Fruit fly (Drosophila melanogaster) whole organism, embryonic: Measurements from ENCODE around the gene CG14309.

ENCODE experiments used
- Abd-B ChIP-seq: fragments of 200-800 bp; sonication (Bioruptor generic); optimal IDR thresholded peaks from 2 replicates; lab custom pipeline; 2018; ENCODE audit warnings: missing biosample characterization, mild to moderate bottlenecking, missing genetic modification characterization, moderate library complexity
- Ada2b ChIP-seq: fragments of 200-800 bp; sonication (Bioruptor generic); IDR thresholded peaks from 2 replicates; pipeline ENCODE4 v1.3.6; 2022; ENCODE audit warnings: missing biosample characterization, missing genetic modification characterization
- BtbVII ChIP-seq: fragments of 200-800 bp; sonication (Bioruptor generic); optimal IDR thresholded peaks from 3 replicates; lab custom pipeline; 2017; ENCODE audit warnings: missing biosample characterization, mild to moderate bottlenecking, missing genetic modification characterization
- CG1024 ChIP-seq: fragments of 200-800 bp; sonication (Bioruptor generic); IDR thresholded peaks from 2 replicates; pipeline ENCODE4 v1.3.6; 2022; ENCODE audit warnings: missing biosample characterization, missing genetic modification characterization
- CG12744 ChIP-seq: fragments of 200-800 bp; sonication (Bioruptor generic); optimal IDR thresholded peaks from 2 replicates; lab custom pipeline; 2016; ENCODE audit warnings: missing biosample characterization, missing genetic modification characterization
- CG12769 ChIP-seq: fragments of 200-800 bp; sonication (Bioruptor generic); optimal IDR thresholded peaks from 2 replicates; lab custom pipeline; 2019; ENCODE audit warnings: missing biosample characterization, mild to moderate bottlenecking, missing genetic modification characterization, moderate library complexity
- CG13123 ChIP-seq: fragments of 200-800 bp; sonication (Bioruptor generic); optimal IDR thresholded peaks from 2 replicates; lab custom pipeline; 2016; ENCODE audit warnings: missing biosample characterization, missing genetic modification characterization
- CG13775 ChIP-seq: fragments of 200-800 bp; sonication (Bioruptor generic); optimal IDR thresholded peaks from 3 replicates; lab custom pipeline; 2017; ENCODE audit warnings: missing biosample characterization, mild to moderate bottlenecking, missing genetic modification characterization
- CG14860 ChIP-seq: fragments of 200-800 bp; sonication (Bioruptor generic); IDR thresholded peaks from 3 replicates; pipeline ENCODE4 v1.3.6; 2022; ENCODE audit warnings: missing biosample characterization, missing genetic modification characterization; ENCODE audit not compliant: partially characterized antibody
- CG15514 ChIP-seq: fragments of 200-800 bp; sonication (Bioruptor generic); optimal IDR thresholded peaks from 3 replicates; lab custom pipeline; 2017; ENCODE audit warnings: missing biosample characterization, missing genetic modification characterization, mild to moderate bottlenecking, moderate library complexity, missing genetic modification reagents
- CG17361 ChIP-seq: fragments of 200-800 bp; sonication (Bioruptor generic); IDR thresholded peaks from 3 replicates; pipeline ENCODE4 v1.3.6; 2022; ENCODE audit warnings: missing biosample characterization, missing genetic modification characterization
- CG18262 ChIP-seq: fragments of 200-800 bp; optimal IDR thresholded peaks from 3 replicates; lab custom pipeline; 2019; ENCODE audit warnings: missing biosample characterization, mild to moderate bottlenecking, missing genetic modification characterization, moderate library complexity
- CG2129 ChIP-seq: fragments of 200-800 bp; sonication (Bioruptor generic); IDR thresholded peaks from 2 replicates; pipeline ENCODE4 v1.3.6; 2022; ENCODE audit warnings: missing biosample characterization, missing genetic modification characterization; ENCODE audit not compliant: partially characterized antibody
- CG32532 ChIP-seq: fragments of 200-800 bp; sonication (Bioruptor generic); IDR thresholded peaks from 2 replicates; pipeline ENCODE4 v1.3.6; 2022; ENCODE audit warnings: missing biosample characterization, missing genetic modification characterization
- CG34224 ChIP-seq: fragments of 200-800 bp; sonication (Bioruptor generic); IDR thresholded peaks from 3 replicates; pipeline ENCODE4 v1.3.6; 2022; ENCODE audit warnings: missing biosample characterization, missing genetic modification characterization; ENCODE audit not compliant: partially characterized antibody
- CG3847 ChIP-seq: fragments of 200-800 bp; sonication (Bioruptor generic); IDR thresholded peaks from 2 replicates; pipeline ENCODE4 v1.3.6; 2022; ENCODE audit warnings: missing biosample characterization, missing genetic modification characterization
- CG43689 ChIP-seq: fragments of 200-800 bp; sonication (Bioruptor generic); IDR thresholded peaks from 2 replicates; pipeline ENCODE4 v1.3.6; 2022; ENCODE audit warnings: missing biosample characterization, missing genetic modification characterization
- CG4617 ChIP-seq: fragments of 200-800 bp; sonication (Bioruptor generic); optimal IDR thresholded peaks from 3 replicates; lab custom pipeline; 2016; ENCODE audit warnings: missing biosample characterization, missing genetic modification characterization, borderline replicate concordance
- CG6272 ChIP-seq: fragments of 200-800 bp; sonication (Bioruptor generic); IDR thresholded peaks from 2 replicates; pipeline ENCODE4 v1.3.6; 2022; ENCODE audit warnings: missing biosample characterization, missing genetic modification characterization
- CG6683 ChIP-seq: fragments of 200-800 bp; sonication (Bioruptor generic); optimal IDR thresholded peaks from 2 replicates; lab custom pipeline; 2017; ENCODE audit warnings: missing biosample characterization, mild to moderate bottlenecking, missing genetic modification characterization, missing genetic modification reagents
- CG6791 ChIP-seq: fragments of 200-800 bp; sonication (Bioruptor generic); IDR thresholded peaks from 3 replicates; pipeline ENCODE4 v1.3.6; 2022; ENCODE audit warnings: missing biosample characterization, missing genetic modification characterization; ENCODE audit not compliant: partially characterized antibody
- CG7372 ChIP-seq: fragments of 200-800 bp; sonication (Bioruptor generic); IDR thresholded peaks from 2 replicates; pipeline ENCODE4 v1.3.6; 2022; ENCODE audit warnings: missing biosample characterization, missing genetic modification characterization
- CG8765 ChIP-seq: fragments of 200-800 bp; sonication (Bioruptor generic); IDR thresholded peaks from 2 replicates; pipeline ENCODE4 v1.3.6; 2022; ENCODE audit warnings: missing biosample characterization, missing genetic modification characterization
- CG8924 ChIP-seq: fragments of 200-800 bp; optimal IDR thresholded peaks from 3 replicates; lab custom pipeline; 2019; ENCODE audit warnings: missing biosample characterization, mild to moderate bottlenecking, missing genetic modification characterization, moderate library complexity
- CG9817 ChIP-seq: fragments of 200-800 bp; sonication (Bioruptor generic); optimal IDR thresholded peaks from 2 replicates; lab custom pipeline; 2018; ENCODE audit warnings: missing biosample characterization, mild to moderate bottlenecking, missing genetic modification characterization, moderate library complexity
- E2f1 ChIP-seq: fragments of 200-800 bp; sonication (Bioruptor generic); IDR thresholded peaks from 2 replicates; pipeline ENCODE4 v1.3.6; 2022; ENCODE audit warnings: missing biosample characterization, missing genetic modification characterization
- Fer1 ChIP-seq: fragments of 200-800 bp; sonication (Bioruptor generic); optimal IDR thresholded peaks from 2 replicates; lab custom pipeline; 2017; ENCODE audit warnings: missing biosample characterization, mild to moderate bottlenecking, missing genetic modification characterization
- Fer3 ChIP-seq: fragments of 200-800 bp; sonication (Bioruptor generic); optimal IDR thresholded peaks from 2 replicates; lab custom pipeline; 2018; ENCODE audit warnings: missing biosample characterization, mild to moderate bottlenecking, missing genetic modification characterization, moderate library complexity
- Hr51 ChIP-seq, 2 experiments: fragments of 200-800 bp; sonication (Bioruptor generic); optimal IDR thresholded peaks; 2 replicates in 1 of 2; 3 replicates in 1 of 2; lab custom pipeline; 2016 to 2018; ENCODE audit warnings: missing biosample characterization in 2 of 2, missing genetic modification characterization in 2 of 2, mild to moderate bottlenecking in 1 of 2, moderate library complexity in 1 of 2
- Hsf ChIP-seq: fragments of 200-800 bp; sonication (Bioruptor generic); optimal IDR thresholded peaks from 3 replicates; lab custom pipeline; 2016; ENCODE audit warnings: missing biosample characterization, missing genetic modification characterization
- Lpt ChIP-seq: fragments of >200 bp; optimal IDR thresholded peaks from 2 replicates; lab custom pipeline; 2018; ENCODE audit warnings: missing biosample characterization, missing genetic modification characterization
- Opbp ChIP-seq: fragments of 200-800 bp; sonication (Bioruptor generic); IDR thresholded peaks from 3 replicates; pipeline ENCODE4 v1.3.6; 2022; ENCODE audit warnings: missing biosample characterization, missing genetic modification characterization; ENCODE audit not compliant: partially characterized antibody
- Ravus ChIP-seq: fragments of 200-800 bp; sonication (Bioruptor generic); IDR thresholded peaks from 2 replicates; pipeline ENCODE4 v1.3.6; 2022; ENCODE audit warnings: missing biosample characterization, missing genetic modification characterization
- Sox100B ChIP-seq: fragments of 200-800 bp; sonication (Bioruptor generic); optimal IDR thresholded peaks from 3 replicates; lab custom pipeline; 2018; ENCODE audit warnings: missing biosample characterization, mild to moderate bottlenecking, missing genetic modification characterization
- Stat92E ChIP-seq, 3 experiments: fragments of >200 bp in 2 of 3; fragments of 200-800 bp in 1 of 3; sonication (Bioruptor generic) in 1 of 3; optimal IDR thresholded peaks; 2 replicates each; lab custom pipeline; 2017 to 2019; ENCODE audit warnings: missing biosample characterization in 3 of 3, missing genetic modification characterization in 3 of 3, mild to moderate bottlenecking in 1 of 3, moderate library complexity in 1 of 3
- YL-1 ChIP-seq: fragments of 200-800 bp; sonication (Bioruptor generic); optimal IDR thresholded peaks from 3 replicates; lab custom pipeline; 2017; ENCODE audit warnings: missing biosample characterization, mild to moderate bottlenecking, missing genetic modification characterization
- chif ChIP-seq, 2 experiments: fragments of 200-800 bp; sonication (Bioruptor generic); optimal IDR thresholded peaks; 3 replicates each; lab custom pipeline; 2016; ENCODE audit warnings: missing biosample characterization in 2 of 2, missing genetic modification characterization in 2 of 2
- da ChIP-seq: fragments of 200-800 bp; sonication (Bioruptor generic); optimal IDR thresholded peaks from 2 replicates; lab custom pipeline; 2016; ENCODE audit warnings: missing biosample characterization, missing genetic modification characterization
- dmrt11E ChIP-seq: fragments of 200-800 bp; sonication (Bioruptor generic); optimal IDR thresholded peaks from 3 replicates; lab custom pipeline; 2018; ENCODE audit warnings: missing biosample characterization, mild to moderate bottlenecking, missing genetic modification characterization, moderate library complexity
- fru ChIP-seq: fragments of >200 bp; optimal IDR thresholded peaks from 2 replicates; lab custom pipeline; 2017
- ftz-f1 ChIP-seq: fragments of 200-800 bp; sonication (Bioruptor generic); optimal IDR thresholded peaks from 2 replicates; lab custom pipeline; 2016; ENCODE audit warnings: missing biosample characterization, missing genetic modification characterization
- knrl ChIP-seq: fragments of 200-800 bp; sonication (Bioruptor generic); IDR thresholded peaks from 3 replicates; pipeline ENCODE4 v1.3.6; 2022; ENCODE audit warnings: missing biosample characterization, missing genetic modification characterization; ENCODE audit not compliant: partially characterized antibody
- lola ChIP-seq, 3 experiments: fragments of >200 bp in 2 of 3; fragments of 200-800 bp in 1 of 3; sonication (Bioruptor generic) in 1 of 3; optimal IDR thresholded peaks; 2 replicates each; lab custom pipeline; 2017 to 2019; ENCODE audit warnings: missing biosample characterization in 3 of 3, missing genetic modification characterization in 3 of 3, mild to moderate bottlenecking in 1 of 3, moderate library complexity in 1 of 3
- ranshi ChIP-seq: fragments of 200-800 bp; sonication (Bioruptor generic); IDR thresholded peaks from 2 replicates; pipeline ENCODE4 v1.3.6; 2022; ENCODE audit warnings: missing biosample characterization, missing genetic modification characterization
- shn ChIP-seq: fragments of 200-800 bp; sonication (Bioruptor generic); optimal IDR thresholded peaks from 3 replicates; lab custom pipeline; 2016; ENCODE audit warnings: missing biosample characterization, missing genetic modification characterization
- sob ChIP-seq: fragments of 200-800 bp; sonication (Bioruptor generic); IDR thresholded peaks from 2 replicates; pipeline ENCODE4 v1.3.6; 2022; ENCODE audit warnings: missing biosample characterization, missing genetic modification characterization
- ttk ChIP-seq: fragments of 200-800 bp; sonication (Bioruptor generic); IDR thresholded peaks from 2 replicates; pipeline ENCODE4 v2.1.2; 2022; ENCODE audit warnings: missing biosample characterization, missing genetic modification characterization

Gene CG14309

dm6 chr3R:18412279-18413214 lies 27.7 kb upstream of the CG14309 start, which contains the start of gene CG31122 (continued):
- peak in 1 of 2 experiments; percentile 62 for TF ChIP-seq Hr51 (GFP tag; optimal IDR thresholded peaks at IDR 0.05; lab: Kevin White, UChicago)
- TF ChIP-seq ranshi (GFP tag; lab: Robert Waterston, UW) = peak; percentile 82
- no peak for TF ChIP-seq CG7372
- peak; percentile 56 for TF ChIP-seq Hsf
- peak; percentile 59 for TF ChIP-seq CG9817 (tag; lab: Kevin White, UChicago)
- TF ChIP-seq Lpt = peak; percentile 39
- TF ChIP-seq da (GFP tag; lab: Kevin White, UChicago) = no peak
- TF ChIP-seq CG18262 = no peak
- TF ChIP-seq dmrt11E = peak; percentile 44
- TF ChIP-seq CG6272 (GFP tag; lab: Robert Waterston, UW) = no peak
- TF ChIP-seq Abd-B (GFP tag; lab: Kevin White, UChicago) = peak; percentile 14
- TF ChIP-seq CG43689 (GFP tag; lab: Robert Waterston, UW) = no peak
- TF ChIP-seq CG17361 (GFP tag; lab: Robert Waterston, UW) = no peak; the same call in 2 of the 3 replicates
- TF ChIP-seq CG14860 (GFP tag; lab: Robert Waterston, UW) = peak; percentile 96
- no peak for TF ChIP-seq CG1024 (GFP tag; lab: Robert Waterston, UW)
- peak in 1 of 3 experiments; percentile 28 for TF ChIP-seq lola (GFP tag; optimal IDR thresholded peaks at IDR 0.05; lab: Kevin White, UChicago)
- peak; percentile 24; the same call in 1 of the 2 replicates for TF ChIP-seq Ada2b (GFP tag; lab: Robert Waterston, UW)
- peak; percentile 93 for TF ChIP-seq Opbp (GFP tag; lab: Robert Waterston, UW)
- peak; percentile 67 for TF ChIP-seq CG15514 (GFP tag; lab: Kevin White, UChicago)
- TF ChIP-seq chif (GFP tag; optimal IDR thresholded peaks at IDR 0.05; lab: Kevin White, UChicago) = peak in 1 of 2 experiments; percentile 42
- TF ChIP-seq CG13123 (GFP tag; lab: Kevin White, UChicago) = peak; percentile 28
- peak; percentile 96 for TF ChIP-seq knrl
- no peak for TF ChIP-seq Fer3 (tag; lab: Kevin White, UChicago)
- TF ChIP-seq CG3847 (GFP tag; lab: Robert Waterston, UW) = peak; percentile 62
- TF ChIP-seq sob (GFP tag; lab: Robert Waterston, UW) = peak; percentile 14; the same call in 1 of the 2 replicates
- peak; percentile 36 for TF ChIP-seq CG12769 (tag; lab: Kevin White, UChicago)
- peak; percentile 33 for TF ChIP-seq shn
- peak; percentile 49; the same call in 1 of the 2 replicates for TF ChIP-seq E2f1 (GFP tag; lab: Robert Waterston, UW)
- 0 out of 2 replicates have a peak, but pooled peaks have one; percentile 19 for TF ChIP-seq CG8765 (GFP tag; lab: Robert Waterston, UW)
- TF ChIP-seq Stat92E (GFP tag; optimal IDR thresholded peaks at IDR 0.05; lab: Kevin White, UChicago) = no peak
- no peak for TF ChIP-seq CG6683 (GFP tag; lab: Kevin White, UChicago)
- peak; percentile 7 for TF ChIP-seq BtbVII
- no peak for TF ChIP-seq fru (lab: Kevin White, UChicago)
- peak; percentile 38 for TF ChIP-seq CG8924
- peak; percentile 59 for TF ChIP-seq YL-1
- peak; percentile 36 for TF ChIP-seq CG4617 (GFP tag; lab: Kevin White, UChicago)
- peak; percentile 34 for TF ChIP-seq Fer1 (GFP tag; lab: Kevin White, UChicago)
- TF ChIP-seq CG12744 (GFP tag; lab: Kevin White, UChicago) = peak; percentile 30
- TF ChIP-seq CG2129 (GFP tag; lab: Robert Waterston, UW) = peak; percentile 98
- TF ChIP-seq CG13775 = peak; percentile 47
- TF ChIP-seq ftz-f1 (GFP tag; lab: Kevin White, UChicago) = no peak
- peak; percentile 89 for TF ChIP-seq CG6791 (GFP tag; lab: Robert Waterston, UW)
- no peak for TF ChIP-seq Sox100B (GFP tag; lab: Kevin White, UChicago)
- TF ChIP-seq CG32532 (GFP tag; lab: Robert Waterston, UW) = no peak; the same call in 1 of the 2 replicates
- TF ChIP-seq ttk (GFP tag; lab: Robert Waterston, UW) = peak; percentile 32; the same call in 1 of the 2 replicates
- TF ChIP-seq CG34224 (GFP tag; lab: Robert Waterston, UW) = peak; percentile 95
- TF ChIP-seq Ravus (GFP tag; lab: Robert Waterston, UW) = no peak
